Worm (Caenorhabditis elegans): ENCODE data around the gene fbxa-141.

Gene fbxa-141

ce11 chrX:14512817-14513216 is at the start of gene fbxa-141:
fbxa-141 (minus strand) TSS chrX:14512917.
- no peak for TF ChIP-seq F10B5.3 (tag; optimal IDR thresholded peaks at IDR 0.05)
- TF ChIP-seq T20F7.1 (GFP tag; optimal IDR thresholded peaks at IDR 0.05): no peak
- peak in 1 of 2 experiments; percentile 9 for TF ChIP-seq unc-62 (GFP tag; optimal IDR thresholded peaks at IDR 0.05 in 1 of 2)
- no peak for TF ChIP-seq unc-62 (tag; optimal IDR thresholded peaks at IDR 0.05)
- no peak for TF ChIP-seq daf-16 (GFP tag; optimal IDR thresholded peaks at IDR 0.05)
- TF ChIP-seq daf-16 (tag; optimal IDR thresholded peaks at IDR 0.05): peak; percentile 17
- TF ChIP-seq egl-27 (tag; optimal IDR thresholded peaks at IDR 0.05): no peak

ce11 chrX:14561416-14561973 is 48.8 kb upstream of the fbxa-141 start:
- TF ChIP-seq dmd-6 (GFP tag; IDR thresholded peaks at IDR 0.05): peak; percentile 77; the same call in 1 of the 2 replicates
- TF ChIP-seq lin-38 (GFP tag; IDR thresholded peaks at IDR 0.05): peak; percentile 29; the same call in 1 of the 2 replicates
- no peak for TF ChIP-seq ceh-44 (GFP tag; IDR thresholded peaks at IDR 0.05)
- no peak for TF ChIP-seq nhr-6 (tag; optimal IDR thresholded peaks at IDR 0.05)
- no peak for TF ChIP-seq spr-3 (GFP tag; optimal IDR thresholded peaks at IDR 0.05)
- no peak for TF ChIP-seq mes-2 (tag; optimal IDR thresholded peaks at IDR 0.05; ENCODE audit: poor library complexity, severe bottlenecking)
- TF ChIP-seq ceh-28 (tag; optimal IDR thresholded peaks at IDR 0.05): no peak
- no peak for TF ChIP-seq nhr-77 (tag; optimal IDR thresholded peaks at IDR 0.05)
- TF ChIP-seq nhr-111 (GFP tag; optimal IDR thresholded peaks at IDR 0.05): no peak
- TF ChIP-seq lin-1 (GFP tag; IDR thresholded peaks at IDR 0.05): peak; percentile 9; the same call in 1 of the 2 replicates
- no peak for TF ChIP-seq F44E2.7 (GFP tag; IDR thresholded peaks at IDR 0.05)
- TF ChIP-seq jun-1 (tag; optimal IDR thresholded peaks at IDR 0.05): no peak
- no peak for TF ChIP-seq snpc-4 (tag; optimal IDR thresholded peaks at IDR 0.05)
- no peak for TF ChIP-seq Y105C5A.15 (GFP tag; IDR thresholded peaks at IDR 0.05)
- peak; percentile 82 for TF ChIP-seq php-3 (GFP tag; IDR thresholded peaks at IDR 0.05)
- no peak for TF ChIP-seq Y5F2A.4 (GFP tag; optimal IDR thresholded peaks at IDR 0.05)
- TF ChIP-seq R02D3.7 (tag; optimal IDR thresholded peaks at IDR 0.05): no peak
- no peak for TF ChIP-seq sdz-12 (GFP tag; optimal IDR thresholded peaks at IDR 0.05)
- no peak for TF ChIP-seq madf-9 (GFP tag; conservative IDR thresholded peaks at IDR 0.05)
- TF ChIP-seq daf-12 (tag; optimal IDR thresholded peaks at IDR 0.05): no peak
- no peak for TF ChIP-seq daf-19 (GFP tag; conservative IDR thresholded peaks at IDR 0.05)
- no peak for TF ChIP-seq lin-15B (tag; optimal IDR thresholded peaks at IDR 0.05)
- peak; percentile 86 for TF ChIP-seq saeg-2 (GFP tag; IDR thresholded peaks at IDR 0.05)
- no peak for TF ChIP-seq daf-8 (GFP tag; IDR thresholded peaks at IDR 0.05)
- no peak for TF ChIP-seq unc-39 (tag; optimal IDR thresholded peaks at IDR 0.05)
- TF ChIP-seq ZK337.2 (GFP tag; IDR thresholded peaks at IDR 0.05): no peak
- peak; percentile 68 for TF ChIP-seq fkh-10 (GFP tag; optimal IDR thresholded peaks at IDR 0.05)
- TF ChIP-seq ztf-7 (tag; optimal IDR thresholded peaks at IDR 0.05): no peak
- no peak for TF ChIP-seq aly-2 (tag; optimal IDR thresholded peaks at IDR 0.05)
- no peak for TF ChIP-seq nhr-10 (tag; optimal IDR thresholded peaks at IDR 0.05)
- peak; percentile 81 for TF ChIP-seq hlh-11 (tag; optimal IDR thresholded peaks at IDR 0.05)
- TF ChIP-seq F49E8.2 (tag; optimal IDR thresholded peaks at IDR 0.05; ENCODE audit: borderline replicate concordance): no peak
- TF ChIP-seq mdt-29 (GFP tag; IDR thresholded peaks at IDR 0.05): no peak; the same call in 1 of the 2 replicates
- peak; percentile 70; the same call in 1 of the 2 replicates for TF ChIP-seq hmg-1.1 (GFP tag; IDR thresholded peaks at IDR 0.05)
- no peak for TF ChIP-seq nhr-237 (tag; optimal IDR thresholded peaks at IDR 0.05)
- no peak for TF ChIP-seq cey-2 (tag; optimal IDR thresholded peaks at IDR 0.05; ENCODE audit: borderline replicate concordance, insufficient read depth)
- TF ChIP-seq dve-1 (tag; optimal IDR thresholded peaks at IDR 0.05; ENCODE audit: insufficient read depth): no peak
- peak; percentile 74 for TF ChIP-seq nhr-11 (tag; optimal IDR thresholded peaks at IDR 0.05)
- peak; percentile 2 for TF ChIP-seq pqm-1 (tag; optimal IDR thresholded peaks at IDR 0.05)
- TF ChIP-seq Y75B8A.6 (GFP tag; IDR thresholded peaks at IDR 0.05): no peak
- TF ChIP-seq T26A8.4 (GFP tag; IDR thresholded peaks at IDR 0.05): no peak
- TF ChIP-seq daf-16 (GFP tag; optimal IDR thresholded peaks at IDR 0.05): no peak
- TF ChIP-seq daf-16 (tag; optimal IDR thresholded peaks at IDR 0.05): peak; percentile 53
- TF ChIP-seq zfp-3 (GFP tag; conservative IDR thresholded peaks at IDR 0.05): no peak
- TF ChIP-seq dmd-8 (GFP tag; IDR thresholded peaks at IDR 0.05): 0 out of 2 replicates have a peak, but pooled peaks have one; percentile 56

Measured in whole organism, L4 larva.